Worm (Caenorhabditis elegans) whole organism, L2 larva: Measurements from ENCODE around the gene srbc-24.

Experiments
- ama-1 ChIP-seq: fragments of 150-350 bp; optimal IDR thresholded peaks from 2 replicates; lab custom pipeline; 2018; ENCODE audit warnings: inconsistent platforms
- dmd-4 ChIP-seq: sonication (generic microtip); optimal IDR thresholded peaks from 2 replicates; lab custom pipeline; 2017; ENCODE audit warnings: missing biosample characterization, missing genetic modification characterization
- mab-5 ChIP-seq: fragments of 150-350 bp; optimal IDR thresholded peaks from 2 replicates; lab custom pipeline; 2014; ENCODE audit warnings: missing biosample characterization, missing genetic modification characterization
- nhr-237 ChIP-seq: fragments of 150-350 bp; optimal IDR thresholded peaks from 2 replicates; lab custom pipeline; 2014; ENCODE audit warnings: missing biosample characterization, missing genetic modification characterization
- skn-1 ChIP-seq: sonication (generic microtip); optimal IDR thresholded peaks from 2 replicates; lab custom pipeline; 2017; ENCODE audit warnings: missing biosample characterization, missing genetic modification characterization

- TF ChIP-seq mab-5 (tag; lab: Kevin White, UChicago): no peak
- no peak for TF ChIP-seq dmd-4 (tag; lab: Kevin White, UChicago)
- no peak for TF ChIP-seq nhr-237
- no peak for TF ChIP-seq ama-1 (lab: Kevin White, UChicago)
- no peak for TF ChIP-seq skn-1 (tag; lab: Kevin White, UChicago)
Observed at ce11 chrV:2109295-2109694, 42.3 kb upstream of the srbc-24 start, which contains the start of gene ckb-4.
